Worm (Caenorhabditis elegans): ENCODE data around the gene pvf-1.

DNA sequence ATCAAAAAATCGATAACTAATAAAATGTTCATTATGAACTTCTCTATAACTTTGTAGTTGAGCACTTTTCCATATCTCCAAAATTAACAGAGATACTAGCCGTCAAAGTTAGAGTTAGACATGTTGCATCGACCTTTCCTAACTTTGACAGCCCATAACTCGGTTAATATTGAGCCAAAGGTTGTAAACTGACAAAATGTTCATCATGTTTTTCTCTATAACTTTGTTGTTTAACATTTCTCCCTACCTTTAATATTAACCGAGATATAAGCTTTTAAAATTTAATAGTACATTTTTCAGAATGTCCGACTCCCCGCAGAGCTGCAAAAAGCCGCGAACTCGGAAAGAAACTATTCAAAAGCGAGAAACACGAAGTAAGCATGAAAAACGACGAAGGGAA, 31.0 kb upstream of the pvf-1 start, which contains the start of gene hlh-33:
- TF ChIP-seq him-1 (tag; optimal IDR thresholded peaks at IDR 0.05) (no peak), dao-5 (tag; optimal IDR thresholded peaks at IDR 0.05) (no peak), W03F9.2 (tag; optimal IDR thresholded peaks at IDR 0.05) (no peak)
